Worm (Caenorhabditis elegans): ENCODE results near the gene Y43E12A.2.

Y43E12A.2 gene

ce11 chrIV:11015881-11016280 lies 34.0 kb downstream of the Y43E12A.2 start, which contains the start of gene F13H10.3 (continued):
- TF ChIP-seq jun-1 (tag; optimal IDR thresholded peaks at IDR 0.05) (no peak), dmd-8 (GFP tag; IDR thresholded peaks at IDR 0.05) (no peak), ztf-7 (tag; optimal IDR thresholded peaks at IDR 0.05) (no peak), egl-43 (GFP tag; IDR thresholded peaks at IDR 0.05) (no peak), lin-29 (GFP tag; IDR thresholded peaks at IDR 0.05) (no peak), dmd-6 (GFP tag; IDR thresholded peaks at IDR 0.05) (peak; percentile 75), pha-4 (GFP tag; IDR thresholded peaks at IDR 0.05) (no peak), pha-4 (tag; optimal IDR thresholded peaks at IDR 0.05) (no peak), attf-4 (tag; optimal IDR thresholded peaks at IDR 0.05) (no peak), ceh-62 (tag; optimal IDR thresholded peaks at IDR 0.05) (no peak), F37D6.2 (tag; optimal IDR thresholded peaks at IDR 0.05) (no peak), mdt-29 (GFP tag; IDR thresholded peaks at IDR 0.05) (no peak), mep-1 (tag; optimal IDR thresholded peaks at IDR 0.05) (peak; percentile 38), mdl-1 (tag; optimal IDR thresholded peaks at IDR 0.05) (peak in 1 of 2 experiments; percentile 78), Y48G9A.11 (GFP tag; IDR thresholded peaks at IDR 0.05) (no peak), dmd-9 (GFP tag; IDR thresholded peaks at IDR 0.05) (no peak), daf-19 (GFP tag; conservative IDR thresholded peaks at IDR 0.05) (no peak), F49E8.2 (tag; optimal IDR thresholded peaks at IDR 0.05; ENCODE audit: borderline replicate concordance) (no peak), ces-1 (GFP tag; optimal IDR thresholded peaks at IDR 0.05) (no peak), dpl-1 (GFP tag; optimal IDR thresholded peaks at IDR 0.05) (peak; percentile 6), daf-8 (GFP tag; IDR thresholded peaks at IDR 0.05) (no peak), gei-8 (GFP tag; optimal IDR thresholded peaks at IDR 0.05) (no peak), pqm-1 (tag; optimal IDR thresholded peaks at IDR 0.05) (peak; percentile 92), D1046.2 (GFP tag; IDR thresholded peaks at IDR 0.05) (no peak), Y5F2A.4 (GFP tag; optimal IDR thresholded peaks at IDR 0.05) (no peak), hlh-30 (tag; optimal IDR thresholded peaks at IDR 0.05; ENCODE audit: insufficient read depth) (peak; percentile 59), zip-2 (tag; optimal IDR thresholded peaks at IDR 0.05) (no peak), nhr-237 (tag; optimal IDR thresholded peaks at IDR 0.05) (no peak), nhr-28 (tag; optimal IDR thresholded peaks at IDR 0.05) (peak; percentile 61), ztf-11 (tag; optimal IDR thresholded peaks at IDR 0.05) (no peak), nhr-42 (GFP tag; IDR thresholded peaks at IDR 0.05) (no peak), ctbp-1 (GFP tag; IDR thresholded peaks at IDR 0.05) (no peak), lin-13 (GFP tag; optimal IDR thresholded peaks at IDR 0.05) (no peak), lim-7 (GFP tag; IDR thresholded peaks at IDR 0.05) (no peak), nhr-77 (tag; optimal IDR thresholded peaks at IDR 0.05) (peak; percentile 59), daf-16 (GFP tag; optimal IDR thresholded peaks at IDR 0.05) (no peak), daf-16 (tag; optimal IDR thresholded peaks at IDR 0.05) (peak; percentile 75), ceh-82 (tag; optimal IDR thresholded peaks at IDR 0.05) (no peak)

ce11 chrIV:11019962-11020550 lies 38.2 kb downstream of the Y43E12A.2 start, which contains the start of gene F13H10.8:
F13H10.8 (plus strand) TSS chrIV:11020517.
- TF ChIP-seq zfp-3 (GFP tag; conservative IDR thresholded peaks at IDR 0.05) (no peak), lin-38 (GFP tag; IDR thresholded peaks at IDR 0.05) (peak; percentile 92), lsy-2 (tag; optimal IDR thresholded peaks at IDR 0.05) (peak in 1 of 2 experiments; percentile 38), dmd-6 (GFP tag; IDR thresholded peaks at IDR 0.05) (peak; percentile 76), jun-1 (tag; optimal IDR thresholded peaks at IDR 0.05) (no peak), aha-1 (tag) (no peak), mdt-29 (GFP tag; IDR thresholded peaks at IDR 0.05) (no peak), dve-1 (tag; optimal IDR thresholded peaks at IDR 0.05; ENCODE audit: insufficient read depth) (peak; percentile 66), fkh-10 (GFP tag; optimal IDR thresholded peaks at IDR 0.05) (no peak), hlh-11 (tag; optimal IDR thresholded peaks at IDR 0.05) (peak; percentile 69), mxl-2 (GFP tag; conservative IDR thresholded peaks at IDR 0.05) (no peak), zip-11 (GFP tag; IDR thresholded peaks at IDR 0.05) (no peak), mdl-1 (tag; optimal IDR thresholded peaks at IDR 0.05) (peak in 1 of 2 experiments; percentile 44), hlh-30 (tag; optimal IDR thresholded peaks at IDR 0.05; ENCODE audit: insufficient read depth) (peak; percentile 30), nhr-28 (tag; optimal IDR thresholded peaks at IDR 0.05) (peak; percentile 69), tra-1 (GFP tag; IDR thresholded peaks at IDR 0.05) (no peak), zfp-2 (tag; optimal IDR thresholded peaks at IDR 0.05) (no peak), nhr-77 (tag; optimal IDR thresholded peaks at IDR 0.05) (peak; percentile 3), mep-1 (tag; optimal IDR thresholded peaks at IDR 0.05) (peak; percentile 21), pqm-1 (tag; optimal IDR thresholded peaks at IDR 0.05) (peak; percentile 58), mes-2 (tag; optimal IDR thresholded peaks at IDR 0.05; ENCODE audit: poor library complexity, severe bottlenecking) (peak; percentile 32), php-3 (GFP tag; IDR thresholded peaks at IDR 0.05) (peak; percentile 47; the same call in 1 of the 2 replicates)

Data from whole organism, L4 larva.